Worm (Caenorhabditis elegans) whole organism, early embryonic: ENCODE measurements around the gene C02C6.14.

ENCODE experiments used
- B0310.2 ChIP-seq: sonication (generic microtip); optimal IDR thresholded peaks from 2 replicates; lab custom pipeline; 2016; ENCODE audit warnings: mild to moderate bottlenecking, missing genetic modification characterization, missing compliant biosample characterization
- F13C5.2 ChIP-seq: sonication (generic microtip); optimal IDR thresholded peaks from 2 replicates; lab custom pipeline; 2017; ENCODE audit warnings: mild to moderate bottlenecking, missing genetic modification characterization, inconsistent platforms, missing compliant biosample characterization
- aly-1 ChIP-seq: sonication (generic microtip); optimal IDR thresholded peaks from 2 replicates; lab custom pipeline; 2016; ENCODE audit warnings: missing genetic modification characterization, missing compliant biosample characterization
- ama-1 ChIP-seq: fragments of 150-350 bp; optimal IDR thresholded peaks from 2 replicates; lab custom pipeline; 2014
- ceh-13 ChIP-seq: fragments of 200-800 bp; sonication (Bioruptor generic); optimal IDR thresholded peaks from 2 replicates; lab custom pipeline; 2018; ENCODE audit warnings: mild to moderate bottlenecking, missing genetic modification characterization, missing compliant biosample characterization
- ceh-36 ChIP-seq: sonication (generic microtip); optimal IDR thresholded peaks from 2 replicates; lab custom pipeline; 2016; ENCODE audit warnings: missing genetic modification characterization, inconsistent platforms, missing compliant biosample characterization
- ets-7 ChIP-seq: sonication (generic microtip); optimal IDR thresholded peaks from 2 replicates; lab custom pipeline; 2016; ENCODE audit warnings: missing genotype, missing genetic modification characterization, missing compliant biosample characterization
- flt-1 ChIP-seq: fragments of 200-800 bp; sonication (Bioruptor generic); IDR thresholded peaks from 2 replicates; pipeline ENCODE4 v1.3.6; 2022; ENCODE audit warnings: missing genetic modification characterization, missing compliant biosample characterization
- hmbx-1 ChIP-seq: sonication (generic microtip); optimal IDR thresholded peaks from 2 replicates; lab custom pipeline; 2016; ENCODE audit warnings: mild to moderate bottlenecking, missing genetic modification characterization, missing compliant biosample characterization
- hmg-4 ChIP-seq: fragments of 200-800 bp; sonication (Bioruptor generic); optimal IDR thresholded peaks from 2 replicates; lab custom pipeline; 2018; ENCODE audit warnings: mild to moderate bottlenecking, missing genetic modification characterization, missing compliant biosample characterization
- hnd-1 ChIP-seq: sonication (generic microtip); optimal IDR thresholded peaks from 2 replicates; lab custom pipeline; 2016; ENCODE audit warnings: missing genetic modification characterization, missing compliant biosample characterization
- pes-1 ChIP-seq: fragments of 200-800 bp; sonication (Bioruptor generic); IDR thresholded peaks from 2 replicates; pipeline ENCODE4 v1.3.6; 2022; ENCODE audit warnings: missing genetic modification reagents, missing genetic modification characterization, missing compliant biosample characterization
- scrt-1 ChIP-seq: fragments of 200-800 bp; sonication (Bioruptor generic); IDR thresholded peaks from 2 replicates; pipeline ENCODE4 v1.3.6; 2022; ENCODE audit warnings: missing genetic modification characterization, missing compliant biosample characterization
- sea-1 ChIP-seq: fragments of 200-800 bp; sonication (Bioruptor generic); conservative IDR thresholded peaks from 2 replicates; pipeline ENCODE4 v1.3.6; 2022; ENCODE audit warnings: missing genetic modification characterization, missing compliant biosample characterization
- tbx-11 ChIP-seq: fragments of 200-800 bp; sonication (Bioruptor generic); IDR thresholded peaks from 2 replicates; pipeline ENCODE4 v1.3.6; 2022; ENCODE audit warnings: missing genetic modification characterization, missing compliant biosample characterization
- tbx-37 ChIP-seq: fragments of 200-800 bp; sonication (Bioruptor generic); conservative IDR thresholded peaks from 2 replicates; pipeline ENCODE4 v1.3.6; 2022; ENCODE audit warnings: missing genetic modification reagents, missing genetic modification characterization, missing compliant biosample characterization
- tra-4 ChIP-seq: sonication (generic microtip); optimal IDR thresholded peaks from 2 replicates; lab custom pipeline; 2017; ENCODE audit warnings: missing genetic modification characterization, missing compliant biosample characterization

Gene C02C6.14

ce11 chrX:15550769-15551168, 13.3 kb downstream of the C02C6.14 start:
- TF ChIP-seq scrt-1 (GFP tag; lab: Robert Waterston, UW) = no peak

ce11 chrX:15552024-15552769, 14.7 kb downstream of the C02C6.14 start:
- no peak for TF ChIP-seq sea-1 (GFP tag; lab: Robert Waterston, UW)
- no peak for TF ChIP-seq tbx-11 (GFP tag; lab: Robert Waterston, UW)
- TF ChIP-seq hnd-1 (tag; lab: Kevin White, UChicago) = no peak
- no peak for TF ChIP-seq aly-1 (tag; lab: Kevin White, UChicago)
- TF ChIP-seq ama-1 (lab: Kevin White, UChicago) = no peak

- TF ChIP-seq tbx-11 (GFP tag; lab: Robert Waterston, UW) (no peak), F13C5.2 (no peak), tbx-37 (no peak), sea-1 (GFP tag; lab: Robert Waterston, UW) (no peak), tra-4 (tag; lab: Kevin White, UChicago) (no peak), pes-1 (GFP tag; lab: Robert Waterston, UW) (no peak), hmbx-1 (no peak), B0310.2 (no peak), hmg-4 (GFP tag; lab: Kevin White, UChicago) (no peak), hnd-1 (tag; lab: Kevin White, UChicago) (no peak), ceh-13 (GFP tag; lab: Kevin White, UChicago) (no peak), ets-7 (tag; lab: Kevin White, UChicago) (no peak), ceh-36 (tag; lab: Kevin White, UChicago) (no peak)
Observed at ce11 chrX:15554910-15555309, 17.4 kb downstream of the C02C6.14 start.

ce11 chrX:15555529-15555928, 18.1 kb downstream of the C02C6.14 start:
- TF ChIP-seq F13C5.2 (no peak), pes-1 (GFP tag; lab: Robert Waterston, UW) (no peak), ceh-13 (GFP tag; lab: Kevin White, UChicago) (no peak), ets-7 (tag; lab: Kevin White, UChicago) (no peak), B0310.2 (no peak), ama-1 (lab: Kevin White, UChicago) (no peak), tra-4 (tag; lab: Kevin White, UChicago) (no peak), hmbx-1 (no peak), tbx-37 (no peak), ceh-36 (tag; lab: Kevin White, UChicago) (no peak), tbx-11 (GFP tag; lab: Robert Waterston, UW) (no peak), hnd-1 (tag; lab: Kevin White, UChicago) (no peak), sea-1 (GFP tag; lab: Robert Waterston, UW) (no peak), flt-1 (no peak), hmg-4 (GFP tag; lab: Kevin White, UChicago) (no peak), aly-1 (tag; lab: Kevin White, UChicago) (no peak)

ce11 chrX:15557849-15558248, 20.4 kb downstream of the C02C6.14 start, which contains the start of gene lron-3:
lron-3 (minus strand) TSS chrX:15557949.
- TF ChIP-seq ama-1 (lab: Kevin White, UChicago) (no peak), hnd-1 (tag; lab: Kevin White, UChicago) (no peak), flt-1 (no peak), hmbx-1 (no peak), scrt-1 (GFP tag; lab: Robert Waterston, UW) (no peak), ceh-36 (tag; lab: Kevin White, UChicago) (no peak), tbx-37 (no peak), tbx-11 (GFP tag; lab: Robert Waterston, UW) (no peak), B0310.2 (no peak), aly-1 (tag; lab: Kevin White, UChicago) (no peak), F13C5.2 (no peak), ceh-13 (GFP tag; lab: Kevin White, UChicago) (no peak), pes-1 (GFP tag; lab: Robert Waterston, UW) (no peak), tra-4 (tag; lab: Kevin White, UChicago) (no peak), sea-1 (GFP tag; lab: Robert Waterston, UW) (no peak), ets-7 (tag; lab: Kevin White, UChicago) (no peak), hmg-4 (GFP tag; lab: Kevin White, UChicago) (no peak)

- TF ChIP-seq ceh-36 (tag; lab: Kevin White, UChicago) (no peak), hmg-4 (GFP tag; lab: Kevin White, UChicago) (no peak), ama-1 (lab: Kevin White, UChicago) (no peak), sea-1 (GFP tag; lab: Robert Waterston, UW) (no peak), aly-1 (tag; lab: Kevin White, UChicago) (no peak)
Observed at ce11 chrX:15559473-15559872, 22.0 kb downstream of the C02C6.14 start.

ce11 chrX:15564338-15564737, 26.9 kb downstream of the C02C6.14 start:
- TF ChIP-seq B0310.2 = no peak
- no peak for TF ChIP-seq ceh-36 (tag; lab: Kevin White, UChicago)
- no peak for TF ChIP-seq scrt-1 (GFP tag; lab: Robert Waterston, UW)
- no peak for TF ChIP-seq ceh-13 (GFP tag; lab: Kevin White, UChicago)
- no peak for TF ChIP-seq tbx-11 (GFP tag; lab: Robert Waterston, UW)
- TF ChIP-seq F13C5.2 = no peak
- TF ChIP-seq hmg-4 (GFP tag; lab: Kevin White, UChicago) = no peak
- TF ChIP-seq hmbx-1 = no peak
- no peak for TF ChIP-seq ama-1 (lab: Kevin White, UChicago)
- TF ChIP-seq tra-4 (tag; lab: Kevin White, UChicago) = no peak
- TF ChIP-seq tbx-37 = no peak
- TF ChIP-seq aly-1 (tag; lab: Kevin White, UChicago) = no peak
- no peak for TF ChIP-seq sea-1 (GFP tag; lab: Robert Waterston, UW)
- TF ChIP-seq hnd-1 (tag; lab: Kevin White, UChicago) = no peak
